Worm (Caenorhabditis elegans) whole organism, L4 larva: ENCODE results near the gene clec-255.

ENCODE experiments used
- D1046.2 ChIP-seq: fragments of 200-800 bp; sonication (Bioruptor generic); IDR thresholded peaks from 2 replicates; pipeline ENCODE4 v1.3.6; 2022; ENCODE audit warnings: missing genetic modification characterization, missing compliant biosample characterization
- F10B5.3 ChIP-seq: sonication (generic microtip); optimal IDR thresholded peaks from 2 replicates; lab custom pipeline; 2016; ENCODE audit warnings: mild to moderate bottlenecking, missing genetic modification characterization, missing compliant biosample characterization
- F26F4.8 ChIP-seq: fragments of 200-800 bp; sonication (Bioruptor generic); conservative IDR thresholded peaks from 2 replicates; pipeline ENCODE4 v1.3.6; 2022; ENCODE audit warnings: missing genetic modification characterization, missing compliant biosample characterization
- F49E8.2 ChIP-seq: sonication (generic microtip); optimal IDR thresholded peaks from 2 replicates; lab custom pipeline; 2016; ENCODE audit warnings: missing compliant biosample characterization, mild to moderate bottlenecking, missing genetic modification characterization, borderline replicate concordance
- T26A8.4 ChIP-seq: fragments of 200-800 bp; sonication (Bioruptor generic); IDR thresholded peaks from 2 replicates; pipeline ENCODE4 v1.3.6; 2022; ENCODE audit warnings: missing genetic modification characterization, missing compliant biosample characterization
- Y105C5A.15 ChIP-seq: fragments of 200-800 bp; sonication (Bioruptor generic); IDR thresholded peaks from 2 replicates; pipeline ENCODE4 v1.3.6; 2022; ENCODE audit warnings: missing genetic modification characterization, missing compliant biosample characterization
- Y5F2A.4 ChIP-seq: fragments of 200-800 bp; sonication (Bioruptor generic); optimal IDR thresholded peaks from 2 replicates; lab custom pipeline; 2018; ENCODE audit warnings: mild to moderate bottlenecking, missing genetic modification characterization, missing compliant biosample characterization
- Y75B8A.6 ChIP-seq: fragments of 200-800 bp; sonication (Bioruptor generic); IDR thresholded peaks from 2 replicates; pipeline ENCODE4 v1.3.6; 2022; ENCODE audit warnings: missing genetic modification reagents, missing genetic modification characterization, missing compliant biosample characterization
- arid-1 ChIP-seq: fragments of 200-800 bp; sonication (Bioruptor generic); conservative IDR thresholded peaks from 2 replicates; pipeline ENCODE4 v1.3.6; 2022; ENCODE audit warnings: missing genetic modification reagents, missing genetic modification characterization, missing compliant biosample characterization
- attf-4 ChIP-seq: sonication (generic microtip); optimal IDR thresholded peaks from 3 replicates; lab custom pipeline; 2017; ENCODE audit warnings: missing biosample characterization, missing genetic modification characterization
- ceh-20 ChIP-seq: fragments of 200-800 bp; sonication (Bioruptor generic); IDR thresholded peaks from 2 replicates; pipeline ENCODE4 v1.3.6; 2022; ENCODE audit warnings: missing genetic modification reagents, missing genetic modification characterization, missing compliant biosample characterization
- ceh-32 ChIP-seq: sonication (generic microtip); optimal IDR thresholded peaks from 2 replicates; lab custom pipeline; 2016; ENCODE audit warnings: mild to moderate bottlenecking, missing genetic modification characterization, missing compliant biosample characterization; ENCODE audit not compliant: poor library complexity
- ces-1 ChIP-seq: fragments of 150-350 bp; sonication (generic microtip); optimal IDR thresholded peaks from 4 replicates; lab custom pipeline; 2014; ENCODE audit warnings: missing biosample characterization, missing genetic modification reagents, missing genetic modification characterization
- dmd-6 ChIP-seq: fragments of 200-800 bp; sonication (Bioruptor generic); IDR thresholded peaks from 2 replicates; pipeline ENCODE4 v1.3.6; 2022; ENCODE audit warnings: missing genetic modification reagents, missing genetic modification characterization, missing compliant biosample characterization
- dpl-1 ChIP-seq: fragments of 150-350 bp; optimal IDR thresholded peaks from 2 replicates; lab custom pipeline; 2014; ENCODE audit warnings: missing biosample characterization, missing genetic modification reagents, missing genetic modification characterization
- duxl-1 ChIP-seq: sonication (generic microtip); optimal IDR thresholded peaks from 2 replicates; lab custom pipeline; 2016; ENCODE audit warnings: mild to moderate bottlenecking, missing genetic modification characterization, moderate library complexity, missing compliant biosample characterization; ENCODE audit not compliant: poor library complexity
- dve-1 ChIP-seq: sonication (generic microtip); optimal IDR thresholded peaks from 2 replicates; lab custom pipeline; 2017; ENCODE audit warnings: antibody characterized with exemption, mild to moderate bottlenecking, missing genetic modification characterization, missing compliant biosample characterization; ENCODE audit not compliant: insufficient read depth
- egl-43 ChIP-seq: fragments of 200-800 bp; sonication (Bioruptor generic); IDR thresholded peaks from 2 replicates; pipeline ENCODE4 v1.3.6; 2022; ENCODE audit warnings: missing genetic modification reagents, missing genetic modification characterization, missing compliant biosample characterization
- fos-1 ChIP-seq: fragments of 150-350 bp; optimal IDR thresholded peaks from 2 replicates; lab custom pipeline; 2014; ENCODE audit warnings: missing biosample characterization, missing genetic modification characterization
- hlh-11 ChIP-seq: fragments of 200-800 bp; sonication (Bioruptor generic); optimal IDR thresholded peaks from 2 replicates; lab custom pipeline; 2018; ENCODE audit warnings: mild to moderate bottlenecking, missing genetic modification characterization, missing compliant biosample characterization
- jun-1 ChIP-seq: fragments of 150-350 bp; optimal IDR thresholded peaks from 2 replicates; lab custom pipeline; 2014; ENCODE audit warnings: missing biosample characterization, missing genetic modification reagents, missing genetic modification characterization
- lim-7 ChIP-seq: fragments of 200-800 bp; sonication (Bioruptor generic); IDR thresholded peaks from 2 replicates; pipeline ENCODE4 v1.3.6; 2022; ENCODE audit warnings: missing genetic modification characterization, missing compliant biosample characterization
- lin-13 ChIP-seq: fragments of 150-350 bp; optimal IDR thresholded peaks from 2 replicates; lab custom pipeline; 2014; ENCODE audit warnings: missing biosample characterization, missing genetic modification reagents, missing genetic modification characterization
- lin-39 ChIP-seq: fragments of 150-350 bp; optimal IDR thresholded peaks from 2 replicates; lab custom pipeline; 2014; ENCODE audit warnings: missing biosample characterization, missing genetic modification reagents, missing genetic modification characterization
- lsy-2 ChIP-seq, 2 experiments: fragments of 150-350 bp in 1 of 2; sonication (generic microtip) in 1 of 2; optimal IDR thresholded peaks; 2 replicates each; lab custom pipeline; 2014 to 2017; ENCODE audit warnings: missing biosample characterization in 2 of 2, missing genetic modification characterization in 2 of 2
- madf-9 ChIP-seq: fragments of 200-800 bp; sonication (Bioruptor generic); conservative IDR thresholded peaks from 2 replicates; pipeline ENCODE4 v1.3.6; 2022; ENCODE audit warnings: missing genetic modification reagents, missing genetic modification characterization, missing compliant biosample characterization
- mep-1 ChIP-seq: fragments of 150-350 bp; sonication (generic microtip); optimal IDR thresholded peaks from 3 replicates; lab custom pipeline; 2014; ENCODE audit warnings: missing biosample characterization, missing genetic modification characterization
- mes-2 ChIP-seq: sonication (generic microtip); optimal IDR thresholded peaks from 2 replicates; lab custom pipeline; 2016; ENCODE audit warnings: missing genotype, mild to moderate bottlenecking, missing genetic modification characterization, missing compliant biosample characterization; ENCODE audit not compliant: poor library complexity, severe bottlenecking
- mxl-2 ChIP-seq: fragments of 200-800 bp; sonication (Bioruptor generic); conservative IDR thresholded peaks from 2 replicates; pipeline ENCODE4 v1.3.6; 2022; ENCODE audit warnings: missing genetic modification reagents, missing genetic modification characterization, missing compliant biosample characterization
- nhr-28 ChIP-seq: fragments of 150-350 bp; optimal IDR thresholded peaks from 2 replicates; lab custom pipeline; 2014; ENCODE audit warnings: missing biosample characterization, missing genetic modification characterization
- nhr-42 ChIP-seq: fragments of 200-800 bp; sonication (Bioruptor generic); IDR thresholded peaks from 2 replicates; pipeline ENCODE4 v1.3.6; 2022; ENCODE audit warnings: missing genetic modification characterization, missing compliant biosample characterization
- nhr-48 ChIP-seq: sonication (generic microtip); optimal IDR thresholded peaks from 2 replicates; lab custom pipeline; 2016; ENCODE audit warnings: mild to moderate bottlenecking, missing genetic modification characterization, missing compliant biosample characterization
- nhr-76 ChIP-seq: fragments of 150-350 bp; optimal IDR thresholded peaks from 2 replicates; lab custom pipeline; 2014; ENCODE audit warnings: missing biosample characterization, missing genetic modification characterization
- nhr-77 ChIP-seq: fragments of 150-350 bp; optimal IDR thresholded peaks from 2 replicates; lab custom pipeline; 2014; ENCODE audit warnings: missing biosample characterization, missing genetic modification characterization
- php-3 ChIP-seq: fragments of 200-800 bp; sonication (Bioruptor generic); IDR thresholded peaks from 2 replicates; pipeline ENCODE4 v1.3.6; 2022; ENCODE audit warnings: missing genetic modification reagents, missing genetic modification characterization, missing compliant biosample characterization
- pqm-1 ChIP-seq: sonication (generic microtip); optimal IDR thresholded peaks from 2 replicates; lab custom pipeline; 2017; ENCODE audit warnings: missing biosample characterization, missing genetic modification characterization
- rbr-2 ChIP-seq: sonication (generic microtip); optimal IDR thresholded peaks from 2 replicates; lab custom pipeline; 2016; ENCODE audit warnings: missing genotype, missing genetic modification characterization, missing compliant biosample characterization
- saeg-2 ChIP-seq: fragments of 200-800 bp; sonication (Bioruptor generic); IDR thresholded peaks from 2 replicates; pipeline ENCODE4 v1.3.6; 2022; ENCODE audit warnings: missing genetic modification reagents, missing genetic modification characterization, missing compliant biosample characterization
- sdz-12 ChIP-seq: fragments of 200-800 bp; sonication (Bioruptor generic); optimal IDR thresholded peaks from 2 replicates; lab custom pipeline; 2018; ENCODE audit warnings: mild to moderate bottlenecking, missing genetic modification characterization, missing compliant biosample characterization
- set-16 ChIP-seq: fragments of 200-800 bp; sonication (Bioruptor generic); IDR thresholded peaks from 2 replicates; pipeline ENCODE4 v1.3.6; 2022; ENCODE audit warnings: missing genetic modification reagents, missing genetic modification characterization, missing compliant biosample characterization
- snpc-1.2 ChIP-seq: fragments of 200-800 bp; sonication (Bioruptor generic); IDR thresholded peaks from 2 replicates; pipeline ENCODE4 v1.3.6; 2022; ENCODE audit warnings: missing genetic modification reagents, missing genetic modification characterization, missing compliant biosample characterization
- spr-3 ChIP-seq: fragments of 200-800 bp; sonication (Bioruptor generic); optimal IDR thresholded peaks from 2 replicates; lab custom pipeline; 2018; ENCODE audit warnings: mild to moderate bottlenecking, missing genetic modification characterization, missing compliant biosample characterization
- unc-130 ChIP-seq: sonication (generic microtip); optimal IDR thresholded peaks from 2 replicates; lab custom pipeline; 2016; ENCODE audit warnings: missing genetic modification reagents, missing genetic modification characterization, missing compliant biosample characterization
- unc-39 ChIP-seq: sonication (generic microtip); optimal IDR thresholded peaks from 2 replicates; lab custom pipeline; 2017; ENCODE audit warnings: missing biosample characterization, missing genetic modification characterization
- vab-7 ChIP-seq: fragments of 200-800 bp; sonication (Bioruptor generic); IDR thresholded peaks from 2 replicates; pipeline ENCODE4 v1.3.6; 2022; ENCODE audit warnings: missing genetic modification reagents, missing genetic modification characterization, missing compliant biosample characterization
- zag-1 ChIP-seq: fragments of 150-350 bp; optimal IDR thresholded peaks from 2 replicates; lab custom pipeline; 2014; ENCODE audit warnings: missing biosample characterization, missing genetic modification characterization
- zip-11 ChIP-seq: fragments of 200-800 bp; sonication (Bioruptor generic); IDR thresholded peaks from 2 replicates; pipeline ENCODE4 v1.3.6; 2022; ENCODE audit warnings: missing genetic modification characterization, missing compliant biosample characterization
- zip-2 ChIP-seq: fragments of 150-350 bp; optimal IDR thresholded peaks from 2 replicates; lab custom pipeline; 2014; ENCODE audit warnings: missing biosample characterization, missing genetic modification characterization

The clec-255 gene

ce11 chrV:18786694-18787093 is 16.2 kb upstream of the clec-255 start, which contains the start of gene Y17D7B.3:
Y17D7B.3 (minus strand) TSS chrV:18786794.
- TF ChIP-seq jun-1 (tag; lab: Kevin White, UChicago): no peak
- no peak for TF ChIP-seq lin-39 (tag; lab: Kevin White, UChicago)
- no peak for TF ChIP-seq vab-7
- no peak for TF ChIP-seq F49E8.2
- no peak for TF ChIP-seq mes-2 (tag; lab: Kevin White, UChicago)
- TF ChIP-seq zag-1 (tag; lab: Kevin White, UChicago): no peak
- no peak for TF ChIP-seq rbr-2
- TF ChIP-seq fos-1 (tag; lab: Kevin White, UChicago): no peak
- TF ChIP-seq T26A8.4: no peak
- no peak for TF ChIP-seq saeg-2 (GFP tag; lab: Robert Waterston, UW)
- TF ChIP-seq nhr-76: no peak
- TF ChIP-seq F26F4.8: no peak
- no peak for TF ChIP-seq zip-2 (tag; lab: Kevin White, UChicago)
- TF ChIP-seq unc-39: no peak
- no peak for TF ChIP-seq sdz-12 (GFP tag; lab: Kevin White, UChicago)

ce11 chrV:18783474-18783873 is 13.0 kb upstream of the clec-255 start, which contains the start of gene Y17D7B.10:
Y17D7B.10 (plus strand) TSS chrV:18783716.
- no peak for TF ChIP-seq php-3 (GFP tag; lab: Robert Waterston, UW)
- 0 out of 2 replicates have a peak, but pooled peaks have one; percentile 9 for TF ChIP-seq set-16 (GFP tag; lab: Robert Waterston, UW)
- TF ChIP-seq Y5F2A.4 (GFP tag; lab: Kevin White, UChicago): no peak

ce11 chrV:18782747-18783146 is 12.2 kb upstream of the clec-255 start:
- TF ChIP-seq D1046.2 (GFP tag; lab: Robert Waterston, UW) (no peak), dve-1 (tag; lab: Kevin White, UChicago) (peak; percentile 77), attf-4 (tag; lab: Kevin White, UChicago) (no peak), Y105C5A.15 (GFP tag; lab: Robert Waterston, UW) (no peak), madf-9 (no peak), set-16 (GFP tag; lab: Robert Waterston, UW) (peak; percentile 39; the same call in 1 of the 2 replicates), nhr-48 (tag; lab: Kevin White, UChicago) (peak; percentile 4), duxl-1 (peak; percentile 92), php-3 (GFP tag; lab: Robert Waterston, UW) (peak; percentile 40; the same call in 1 of the 2 replicates), pqm-1 (tag; lab: Kevin White, UChicago) (peak; percentile 58), dpl-1 (GFP tag; lab: Kevin White, UChicago) (no peak), lin-13 (GFP tag; lab: Kevin White, UChicago) (no peak), snpc-1.2 (GFP tag; lab: Robert Waterston, UW) (no peak), zip-11 (GFP tag; lab: Robert Waterston, UW) (no peak), sdz-12 (GFP tag; lab: Kevin White, UChicago) (no peak), nhr-42 (GFP tag; lab: Robert Waterston, UW) (no peak), ces-1 (GFP tag; lab: Kevin White, UChicago) (no peak), egl-43 (GFP tag; lab: Robert Waterston, UW) (no peak), arid-1 (GFP tag; lab: Robert Waterston, UW) (no peak), nhr-77 (tag; lab: Kevin White, UChicago) (peak; percentile 2), lsy-2 (tag; optimal IDR thresholded peaks at IDR 0.05; lab: Kevin White, UChicago) (peak in 1 of 2 experiments; percentile 40), ceh-20 (GFP tag; lab: Robert Waterston, UW) (0 out of 2 replicates have a peak, but pooled peaks have one; percentile 20), mep-1 (tag; lab: Kevin White, UChicago) (peak; percentile 25), lim-7 (no peak), dmd-6 (peak; percentile 87), mxl-2 (GFP tag; lab: Robert Waterston, UW) (no peak), hlh-11 (tag; lab: Kevin White, UChicago) (peak; percentile 79), F10B5.3 (tag; lab: Kevin White, UChicago) (no peak), ceh-32 (no peak), F49E8.2 (no peak), vab-7 (no peak), spr-3 (GFP tag; lab: Kevin White, UChicago) (no peak), Y75B8A.6 (GFP tag; lab: Robert Waterston, UW) (no peak), nhr-28 (tag; lab: Kevin White, UChicago) (peak; percentile 71), unc-130 (GFP tag; lab: Kevin White, UChicago) (no peak)
